Worm (Caenorhabditis elegans) whole organism, L4 larva: ENCODE results near the gene gly-13.

Experiments
- Y75B8A.6 ChIP-seq: fragments of 200-800 bp; sonication (Bioruptor generic); IDR thresholded peaks from 2 replicates; pipeline ENCODE4 v1.3.6; 2022; ENCODE audit warnings: missing genetic modification reagents, missing genetic modification characterization, missing compliant biosample characterization
- ZK337.2 ChIP-seq: fragments of 200-800 bp; sonication (Bioruptor generic); IDR thresholded peaks from 2 replicates; pipeline ENCODE4 v1.3.6; 2022; ENCODE audit warnings: missing genetic modification reagents, missing genetic modification characterization, missing compliant biosample characterization
- ceh-28 ChIP-seq: fragments of 150-350 bp; optimal IDR thresholded peaks from 2 replicates; lab custom pipeline; 2014; ENCODE audit warnings: missing biosample characterization, missing genetic modification reagents, missing genetic modification characterization
- ces-1 ChIP-seq: fragments of 150-350 bp; sonication (generic microtip); optimal IDR thresholded peaks from 4 replicates; lab custom pipeline; 2014; ENCODE audit warnings: missing biosample characterization, missing genetic modification reagents, missing genetic modification characterization
- dmd-9 ChIP-seq: fragments of 200-800 bp; sonication (Bioruptor generic); IDR thresholded peaks from 2 replicates; pipeline ENCODE4 v1.3.6; 2022; ENCODE audit warnings: missing genetic modification reagents, missing genetic modification characterization, missing compliant biosample characterization
- fos-1 ChIP-seq: fragments of 150-350 bp; optimal IDR thresholded peaks from 2 replicates; lab custom pipeline; 2014; ENCODE audit warnings: missing biosample characterization, missing genetic modification characterization
- hlh-11 ChIP-seq: fragments of 200-800 bp; sonication (Bioruptor generic); optimal IDR thresholded peaks from 2 replicates; lab custom pipeline; 2018; ENCODE audit warnings: mild to moderate bottlenecking, missing genetic modification characterization, missing compliant biosample characterization
- lsy-2 ChIP-seq, 2 experiments: fragments of 150-350 bp in 1 of 2; sonication (generic microtip) in 1 of 2; optimal IDR thresholded peaks; 2 replicates each; lab custom pipeline; 2014 to 2017; ENCODE audit warnings: missing biosample characterization in 2 of 2, missing genetic modification characterization in 2 of 2
- mxl-3 ChIP-seq: fragments of 200-800 bp; sonication (Bioruptor generic); optimal IDR thresholded peaks from 2 replicates; lab custom pipeline; 2018; ENCODE audit warnings: mild to moderate bottlenecking, missing genetic modification characterization, missing compliant biosample characterization
- nhr-28 ChIP-seq: fragments of 150-350 bp; optimal IDR thresholded peaks from 2 replicates; lab custom pipeline; 2014; ENCODE audit warnings: missing biosample characterization, missing genetic modification characterization
- nhr-77 ChIP-seq: fragments of 150-350 bp; optimal IDR thresholded peaks from 2 replicates; lab custom pipeline; 2014; ENCODE audit warnings: missing biosample characterization, missing genetic modification characterization
- pha-4 ChIP-seq, 2 experiments: fragments of 150-350 bp in 1 of 2; fragments of 200-800 bp in 1 of 2; sonication (Bioruptor generic) in 1 of 2; IDR thresholded peaks in 1 of 2; optimal IDR thresholded peaks in 1 of 2; 2 replicates each; pipeline versions ENCODE4 v1.3.6 to Lab custom; 2014 to 2022; ENCODE audit warnings: missing genetic modification characterization in 2 of 2, missing genetic modification reagents in 2 of 2, missing biosample characterization in 1 of 2, missing compliant biosample characterization in 1 of 2
- pqm-1 ChIP-seq: sonication (generic microtip); optimal IDR thresholded peaks from 2 replicates; lab custom pipeline; 2017; ENCODE audit warnings: missing biosample characterization, missing genetic modification characterization

DNA sequence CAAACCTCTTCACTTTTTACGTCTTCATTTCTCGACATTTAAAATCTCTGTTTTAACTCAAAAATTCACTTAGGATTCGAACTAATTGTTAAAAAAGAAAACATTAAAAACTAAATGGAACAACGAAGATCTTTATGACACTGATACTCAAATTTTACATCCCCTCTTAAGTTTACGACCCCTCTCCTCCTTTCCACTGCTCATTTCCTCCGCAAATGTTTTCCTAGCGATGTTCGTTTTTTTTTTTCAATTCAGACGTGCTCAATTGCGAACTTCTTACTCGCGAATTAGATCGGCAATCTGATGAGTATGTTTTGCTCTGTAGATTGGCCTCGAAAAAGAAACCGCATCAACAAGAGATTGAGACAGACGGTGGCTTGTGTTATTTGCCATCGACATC lies 6.3 kb upstream of the gly-13 start:
- TF ChIP-seq ces-1: no peak
- no peak for TF ChIP-seq lsy-2 (tag; optimal IDR thresholded peaks at IDR 0.05; lab: Kevin White, UChicago)
- no peak for TF ChIP-seq ceh-28 (tag; lab: Kevin White, UChicago)
- no peak for TF ChIP-seq dmd-9 (GFP tag; lab: Robert Waterston, UW)
- TF ChIP-seq fos-1 (tag; lab: Kevin White, UChicago): no peak
- TF ChIP-seq hlh-11 (tag; lab: Kevin White, UChicago): no peak
- no peak for TF ChIP-seq pqm-1
- no peak for TF ChIP-seq ZK337.2 (GFP tag; lab: Robert Waterston, UW)
- TF ChIP-seq nhr-28 (tag; lab: Kevin White, UChicago): no peak
- TF ChIP-seq pha-4 (GFP tag; IDR thresholded peaks at IDR 0.05; lab: Robert Waterston, UW): no peak
- TF ChIP-seq pha-4 (tag; optimal IDR thresholded peaks at IDR 0.05; lab: Kevin White, UChicago): no peak
- no peak for TF ChIP-seq Y75B8A.6 (GFP tag; lab: Robert Waterston, UW)
- no peak for TF ChIP-seq mxl-3 (GFP tag; lab: Kevin White, UChicago)
- no peak for TF ChIP-seq nhr-77 (tag; lab: Kevin White, UChicago)
